Worm (Caenorhabditis elegans): ENCODE data around the gene mom-1.
A peak's percentile ranks its signal among the peaks of the same experiment; 100 is the strongest.

Gene mom-1

DNA sequence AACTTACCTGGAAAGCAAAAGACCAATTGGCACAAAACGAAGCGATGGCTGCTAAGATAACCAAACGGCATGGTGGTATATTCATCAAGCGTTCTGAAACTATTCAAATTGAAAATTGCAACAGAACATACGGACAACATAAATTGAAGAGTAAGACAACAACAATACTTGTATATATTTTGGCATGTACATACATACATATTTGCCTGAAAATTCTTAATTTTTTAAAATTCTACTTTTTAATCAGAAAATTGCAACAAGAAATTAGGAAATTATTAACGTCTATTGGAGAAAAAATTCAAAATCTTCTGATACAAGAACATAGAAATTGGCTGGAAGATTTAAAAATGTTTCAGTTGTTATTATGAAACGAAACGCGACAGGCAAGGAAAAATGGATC is 45.0 kb downstream of the mom-1 start, which contains the start of gene C03B1.13:
TSS of gene C03B1.13 (minus strand) at position 101 of the 400 bp plus-strand sequence.
- TF ChIP-seq blmp-1 (tag; optimal IDR thresholded peaks at IDR 0.05) (no peak), zip-8 (tag; optimal IDR thresholded peaks at IDR 0.05) (no peak), ceh-83 (GFP tag; optimal IDR thresholded peaks at IDR 0.05) (no peak), flh-1 (GFP tag; optimal IDR thresholded peaks at IDR 0.05) (no peak), unc-39 (tag; optimal IDR thresholded peaks at IDR 0.05) (no peak), ztf-11 (tag; optimal IDR thresholded peaks at IDR 0.05) (no peak), unc-62 (GFP tag; optimal IDR thresholded peaks at IDR 0.05) (no peak), ceh-39 (tag; optimal IDR thresholded peaks at IDR 0.05) (no peak), tbx-8 (GFP tag; optimal IDR thresholded peaks at IDR 0.05) (no peak)

ce11 chrX:6338446-6338845 is 45.5 kb downstream of the mom-1 start:
- no peak for TF ChIP-seq mab-5 (tag; optimal IDR thresholded peaks at IDR 0.05)
- no peak for TF ChIP-seq nhr-12 (tag; optimal IDR thresholded peaks at IDR 0.05)
- TF ChIP-seq mls-2 (tag; optimal IDR thresholded peaks at IDR 0.05) = no peak
- no peak for TF ChIP-seq pha-4 (tag; optimal IDR thresholded peaks at IDR 0.05)
- no peak for TF ChIP-seq nhr-2 (tag; optimal IDR thresholded peaks at IDR 0.05)
- no peak for TF ChIP-seq lin-32 (GFP tag; optimal IDR thresholded peaks at IDR 0.05)
- no peak for TF ChIP-seq cnd-1 (tag; optimal IDR thresholded peaks at IDR 0.05)
- TF ChIP-seq ceh-43 (GFP tag; optimal IDR thresholded peaks at IDR 0.05) = no peak
- TF ChIP-seq lin-13 (tag; optimal IDR thresholded peaks at IDR 0.05) = no peak
- no peak for TF ChIP-seq sem-2 (GFP tag; optimal IDR thresholded peaks at IDR 0.05)
- TF ChIP-seq elt-3 (tag; optimal IDR thresholded peaks at IDR 0.05) = no peak
- no peak for TF ChIP-seq ces-1 (GFP tag; optimal IDR thresholded peaks at IDR 0.05)
- no peak for TF ChIP-seq unc-120 (tag; optimal IDR thresholded peaks at IDR 0.05; ENCODE audit: poor library complexity, severe bottlenecking)
- no peak for TF ChIP-seq ceh-83 (GFP tag; optimal IDR thresholded peaks at IDR 0.05)
- TF ChIP-seq mep-1 (tag; optimal IDR thresholded peaks at IDR 0.05) = no peak

DNA sequence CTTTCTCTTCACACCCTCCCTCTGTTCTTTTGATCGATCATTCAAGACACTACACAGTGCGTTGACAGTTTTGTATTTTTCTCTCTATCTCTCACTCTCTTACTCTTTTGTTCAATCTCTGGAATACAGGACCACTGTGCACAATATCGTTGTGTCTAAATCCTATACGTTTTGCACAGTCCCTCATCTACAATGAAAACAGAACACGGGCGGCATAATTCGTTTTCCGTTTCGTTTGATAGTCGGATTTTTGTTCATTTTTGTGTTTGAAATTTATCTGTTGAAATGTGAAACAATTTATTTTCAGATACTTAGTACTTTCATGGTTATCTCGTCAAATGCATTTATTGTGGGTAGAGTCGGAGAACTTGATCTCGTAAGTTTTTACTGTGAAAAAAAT is 48.6 kb downstream of the mom-1 start, which contains the start of gene C03B1.7:
TSS of gene C03B1.7 (plus strand) at position 301 of the 400 bp plus-strand sequence.
- TF ChIP-seq nhr-2 (tag; optimal IDR thresholded peaks at IDR 0.05) (peak; percentile 48), sptf-1 (tag; optimal IDR thresholded peaks at IDR 0.05) (no peak)

- TF ChIP-seq sptf-1 (tag; optimal IDR thresholded peaks at IDR 0.05) (no peak), zip-8 (tag; optimal IDR thresholded peaks at IDR 0.05) (no peak), nhr-237 (tag; optimal IDR thresholded peaks at IDR 0.05) (no peak), mls-2 (tag; optimal IDR thresholded peaks at IDR 0.05) (no peak), unc-120 (tag; optimal IDR thresholded peaks at IDR 0.05; ENCODE audit: poor library complexity, severe bottlenecking) (no peak), ztf-11 (tag; optimal IDR thresholded peaks at IDR 0.05) (no peak), nhr-2 (tag; optimal IDR thresholded peaks at IDR 0.05) (no peak), unc-39 (tag; optimal IDR thresholded peaks at IDR 0.05) (no peak)
Measured at ce11 chrX:6345785-6346184, 52.9 kb downstream of the mom-1 start.

ce11 chrX:6347013-6347412 is 54.1 kb downstream of the mom-1 start, which contains the start of gene C03B1.9:
C03B1.9 (minus strand) TSS chrX:6347113.
- TF ChIP-seq ceh-39 (tag; optimal IDR thresholded peaks at IDR 0.05) (no peak), cnd-1 (tag; optimal IDR thresholded peaks at IDR 0.05) (no peak), elt-3 (tag; optimal IDR thresholded peaks at IDR 0.05) (no peak), lsy-2 (tag; optimal IDR thresholded peaks at IDR 0.05) (no peak), lin-13 (tag; optimal IDR thresholded peaks at IDR 0.05) (no peak), ztf-11 (tag; optimal IDR thresholded peaks at IDR 0.05) (no peak), snpc-4 (tag; optimal IDR thresholded peaks at IDR 0.05) (no peak), ceh-43 (GFP tag; optimal IDR thresholded peaks at IDR 0.05) (no peak), flh-1 (GFP tag; optimal IDR thresholded peaks at IDR 0.05) (no peak), nhr-76 (tag; optimal IDR thresholded peaks at IDR 0.05) (no peak), drap-1 (GFP tag; optimal IDR thresholded peaks at IDR 0.05) (no peak), ceh-83 (GFP tag; optimal IDR thresholded peaks at IDR 0.05) (no peak), unc-62 (GFP tag; optimal IDR thresholded peaks at IDR 0.05) (no peak), tbx-8 (GFP tag; optimal IDR thresholded peaks at IDR 0.05) (no peak), elt-1 (tag; optimal IDR thresholded peaks at IDR 0.05; ENCODE audit: borderline replicate concordance, insufficient read depth) (no peak), bed-3 (GFP tag; optimal IDR thresholded peaks at IDR 0.05) (no peak), nhr-12 (tag; optimal IDR thresholded peaks at IDR 0.05) (no peak), zip-8 (tag; optimal IDR thresholded peaks at IDR 0.05) (no peak), lin-32 (GFP tag; optimal IDR thresholded peaks at IDR 0.05) (no peak)
